Fruit fly (Drosophila melanogaster) Kc167 (cell line): ENCODE measurements around the gene CG42811.

Source experiments
- Myc ChIP-seq: fragments of >200 bp; optimal IDR thresholded peaks from 2 replicates; lab custom pipeline; 2017; ENCODE audit warnings: missing external identifiers
- Sin3A ChIP-seq: fragments of >200 bp; optimal IDR thresholded peaks from 2 replicates; lab custom pipeline; 2018; ENCODE audit warnings: missing external identifiers
- h ChIP-seq: fragments of >200 bp; optimal IDR thresholded peaks from 3 replicates; lab custom pipeline; 2018; ENCODE audit warnings: missing external identifiers
- insv ChIP-seq: fragments of >200 bp; optimal IDR thresholded peaks from 3 replicates; lab custom pipeline; 2018; ENCODE audit warnings: missing external identifiers
- psq ChIP-seq: fragments of >200 bp; optimal IDR thresholded peaks from 2 replicates; lab custom pipeline; 2017; ENCODE audit warnings: missing external identifiers
- ttk ChIP-seq: sonication (Bioruptor generic); optimal IDR thresholded peaks from 2 replicates; lab custom pipeline; 2017; ENCODE audit warnings: missing external identifiers

Gene CG42811

DNA sequence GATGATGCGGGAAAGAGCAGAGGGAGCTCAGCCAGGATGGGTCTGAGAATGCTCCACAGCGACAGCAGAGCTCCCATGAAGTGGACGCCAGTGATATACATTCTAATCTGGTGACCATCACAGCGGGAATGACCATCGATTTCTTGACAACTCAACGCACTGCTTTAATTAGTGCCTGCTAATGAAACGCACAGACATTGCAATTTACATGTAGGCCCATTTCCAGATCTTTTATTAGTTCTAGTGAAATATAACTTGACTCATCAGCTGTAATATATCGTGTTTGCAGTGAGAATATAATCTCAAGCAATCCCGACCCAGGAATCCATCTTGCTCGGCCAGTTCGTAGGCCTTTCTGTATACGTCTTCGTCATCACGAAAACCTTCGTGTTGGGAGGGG is at the start of gene CG42811:
TSS of gene CG42811 (minus strand) at position 101 of the 400 bp plus-strand sequence.
- TF ChIP-seq ttk (lab: Kevin White, UChicago) (no peak), Myc (lab: Kevin White, UChicago) (no peak), Sin3A (no peak), insv (no peak), h (lab: Kevin White, UChicago) (no peak), psq (lab: Kevin White, UChicago) (no peak)

DNA sequence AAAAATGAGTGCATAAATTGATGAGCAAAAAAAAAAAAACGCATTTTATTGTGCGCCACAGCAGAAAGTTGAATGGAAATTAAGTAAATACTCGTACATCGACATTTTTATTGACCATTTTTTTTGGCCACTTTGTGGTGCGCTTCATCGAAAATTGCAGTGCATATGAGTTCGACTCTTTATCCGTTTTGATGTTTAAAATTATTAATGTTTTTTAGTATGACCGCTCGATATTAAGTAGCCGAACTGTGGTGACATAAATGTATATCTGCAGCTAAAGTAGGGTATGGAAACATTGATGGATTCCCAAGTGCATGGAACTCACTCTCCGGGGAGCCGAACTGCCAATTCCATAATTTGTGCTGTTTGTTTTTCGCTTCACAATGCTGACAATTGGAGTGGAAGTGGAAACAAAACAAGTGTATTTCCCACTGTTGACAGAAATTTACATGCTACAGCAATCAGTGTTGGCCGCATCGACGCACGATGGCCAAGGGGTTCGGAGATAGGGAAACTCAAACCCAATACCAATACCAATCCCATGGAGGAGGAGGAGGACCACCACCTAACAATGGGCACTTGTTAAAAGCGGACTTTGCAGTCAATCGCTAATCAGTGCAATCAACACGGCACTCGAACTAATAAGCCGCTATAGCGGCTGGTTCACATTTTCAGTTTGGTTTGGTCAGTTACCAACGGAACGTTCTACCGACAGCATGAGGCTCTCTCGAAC is 25.4 kb upstream of the CG42811 start, which contains the start of gene CG13616:
TSS of gene CG13616 (plus strand) at position 683 of the 733 bp plus-strand sequence.
- TF ChIP-seq insv (no peak), ttk (lab: Kevin White, UChicago) (no peak), Sin3A (no peak), h (lab: Kevin White, UChicago) (no peak), psq (lab: Kevin White, UChicago) (no peak), Myc (lab: Kevin White, UChicago) (no peak)

DNA sequence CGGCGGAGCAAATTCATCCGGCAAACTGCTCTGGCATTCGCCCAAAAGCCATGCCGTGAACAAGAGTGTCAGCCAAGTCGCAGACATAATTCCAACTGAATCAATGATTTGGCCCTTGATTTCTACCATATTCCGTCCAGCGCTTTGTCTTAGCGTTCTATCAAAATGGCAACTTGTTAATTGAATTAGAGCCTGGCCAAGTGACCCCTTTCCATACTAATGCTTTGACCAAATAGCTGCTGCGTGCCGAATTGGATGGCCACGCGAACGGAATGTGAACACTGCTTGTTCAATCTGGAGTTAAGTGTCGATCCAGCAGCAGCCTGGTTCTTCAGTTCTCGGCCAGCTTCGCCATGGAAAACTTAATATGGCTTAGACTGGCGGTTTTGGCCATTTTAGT is 23.2 kb upstream of the CG42811 start, which contains the start of the genes CG5768 and CG13615:
TSS of gene CG5768 (minus strand) at position 101 of the 400 bp plus-strand sequence.
TSS of gene CG13615 (plus strand) at position 280 of the 400 bp plus-strand sequence.
- TF ChIP-seq Sin3A (no peak), insv (no peak), psq (lab: Kevin White, UChicago) (no peak), Myc (lab: Kevin White, UChicago) (no peak), h (lab: Kevin White, UChicago) (no peak), ttk (lab: Kevin White, UChicago) (no peak)

DNA sequence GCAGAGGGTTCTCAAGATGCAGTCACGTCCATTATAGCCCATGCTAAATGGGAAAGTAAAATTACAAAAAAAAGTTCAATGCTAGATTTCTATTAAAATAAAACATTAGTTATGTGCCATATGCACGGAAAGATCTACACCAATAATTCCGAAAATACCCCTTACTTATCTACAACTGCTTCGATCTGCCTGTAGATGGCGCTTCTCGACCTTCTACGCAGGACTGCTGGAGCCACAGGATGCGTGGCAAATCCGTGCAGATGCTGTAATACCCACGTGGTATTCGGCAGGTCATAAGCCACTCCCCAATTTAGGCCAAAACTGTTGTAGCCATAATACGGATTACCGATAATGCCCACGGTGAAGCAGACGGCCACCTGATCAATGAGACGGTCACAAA is 19.4 kb upstream of the CG42811 start:
- TF ChIP-seq insv (no peak), ttk (lab: Kevin White, UChicago) (no peak), Myc (lab: Kevin White, UChicago) (no peak), h (lab: Kevin White, UChicago) (no peak), Sin3A (no peak), psq (lab: Kevin White, UChicago) (no peak)

DNA sequence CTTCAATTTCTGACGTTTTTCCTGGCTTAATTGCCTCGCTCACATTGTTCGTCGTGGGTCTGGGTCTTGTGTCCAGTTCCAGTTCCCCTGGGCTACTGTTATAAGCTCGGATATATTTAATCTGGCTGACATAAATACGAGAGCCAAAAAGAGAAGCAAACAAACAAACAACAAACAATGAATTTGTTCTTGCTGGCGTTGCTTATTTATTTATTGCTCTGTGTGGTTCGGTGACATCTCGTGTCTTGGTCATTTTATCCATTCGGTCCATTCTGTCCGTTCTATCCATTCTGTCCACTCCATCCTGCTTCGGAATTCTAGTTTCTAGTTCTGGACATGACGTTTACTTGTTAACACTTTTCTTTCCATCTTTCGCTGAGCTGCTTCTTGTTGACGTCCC is 17.9 kb upstream of the CG42811 start, which contains the start of gene CG17780:
TSS of gene CG17780 (minus strand) at position 101 of the 400 bp plus-strand sequence.
- TF ChIP-seq h (lab: Kevin White, UChicago) (no peak), psq (lab: Kevin White, UChicago) (no peak), Myc (lab: Kevin White, UChicago) (no peak), ttk (lab: Kevin White, UChicago) (no peak), insv (no peak), Sin3A (no peak)

DNA sequence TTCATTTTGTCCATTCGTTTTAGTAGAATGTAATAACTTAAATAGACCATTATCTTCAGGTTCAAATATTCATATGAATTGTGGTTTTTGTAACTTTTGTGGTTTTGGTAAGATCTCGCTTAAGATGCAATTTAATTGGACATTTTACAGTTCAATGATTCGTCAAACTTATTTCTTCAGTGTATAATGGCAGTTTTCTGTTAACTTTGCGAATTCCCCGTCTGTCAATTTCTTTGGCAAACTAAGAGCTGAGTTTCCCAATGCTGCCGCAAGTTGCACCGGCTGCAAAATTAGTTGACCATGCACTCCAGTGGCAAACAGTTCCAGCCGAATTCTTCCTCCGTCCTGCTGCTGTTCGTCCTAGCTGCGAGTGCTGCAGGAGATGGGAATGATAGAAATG is 9.5 kb upstream of the CG42811 start, which contains the start of gene CG33342:
TSS of gene CG33342 (plus strand) at position 301 of the 400 bp plus-strand sequence.
- no peak for TF ChIP-seq insv
- TF ChIP-seq psq (lab: Kevin White, UChicago), result no peak
- no peak for TF ChIP-seq Myc (lab: Kevin White, UChicago)
- no peak for TF ChIP-seq Sin3A
- no peak for TF ChIP-seq ttk (lab: Kevin White, UChicago)
- TF ChIP-seq h (lab: Kevin White, UChicago), result no peak

DNA sequence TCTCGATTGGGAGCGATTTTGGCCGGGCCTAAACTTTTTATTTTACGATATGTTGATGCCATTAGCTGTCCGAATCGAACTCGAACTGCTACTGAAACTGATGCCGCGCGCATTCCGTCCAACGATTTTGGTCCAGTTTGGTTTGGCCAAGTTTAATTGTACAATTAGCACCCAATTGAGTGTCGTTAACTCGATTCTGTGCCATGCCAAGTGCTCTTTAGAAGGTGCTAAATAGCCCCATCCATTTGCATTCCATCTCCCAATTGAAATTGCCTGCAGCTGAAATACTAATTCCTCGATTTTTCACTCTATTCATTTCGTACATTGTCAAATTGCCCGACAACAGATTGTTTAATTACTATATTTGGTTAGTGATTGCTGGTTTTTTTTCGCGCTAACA is 8.5 kb upstream of the CG42811 start, which contains the start of gene CG17781:
TSS of gene CG17781 (minus strand) at position 101 of the 400 bp plus-strand sequence.
- no peak for TF ChIP-seq Sin3A

DNA sequence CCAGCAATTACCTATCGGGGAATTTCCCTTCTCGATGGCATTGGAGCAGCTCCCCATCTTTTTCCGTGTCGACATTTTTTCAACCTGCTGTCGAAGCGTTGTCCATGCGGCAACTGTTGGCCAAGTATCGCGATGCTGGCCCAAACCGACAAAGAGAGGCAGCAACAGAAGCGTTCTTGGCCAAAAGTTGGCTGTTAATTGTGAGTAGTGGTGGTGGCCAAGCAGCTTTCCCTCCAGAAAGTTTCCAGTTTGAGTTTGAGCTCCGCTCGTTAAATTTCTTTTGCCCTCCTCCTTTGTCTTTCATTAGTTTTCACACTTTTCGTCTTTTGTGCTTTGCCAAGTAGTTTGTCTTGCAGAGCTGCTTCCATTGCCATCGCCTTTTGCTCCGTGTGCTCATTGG is 5.6 kb upstream of the CG42811 start, which contains the start of gene CG17782:
TSS of gene CG17782 (minus strand) at position 101 of the 400 bp plus-strand sequence.
- no peak for TF ChIP-seq Sin3A
- no peak for TF ChIP-seq Myc (lab: Kevin White, UChicago)
- TF ChIP-seq h (lab: Kevin White, UChicago), result no peak
- TF ChIP-seq ttk (lab: Kevin White, UChicago), result no peak
- no peak for TF ChIP-seq insv
- no peak for TF ChIP-seq psq (lab: Kevin White, UChicago)

DNA sequence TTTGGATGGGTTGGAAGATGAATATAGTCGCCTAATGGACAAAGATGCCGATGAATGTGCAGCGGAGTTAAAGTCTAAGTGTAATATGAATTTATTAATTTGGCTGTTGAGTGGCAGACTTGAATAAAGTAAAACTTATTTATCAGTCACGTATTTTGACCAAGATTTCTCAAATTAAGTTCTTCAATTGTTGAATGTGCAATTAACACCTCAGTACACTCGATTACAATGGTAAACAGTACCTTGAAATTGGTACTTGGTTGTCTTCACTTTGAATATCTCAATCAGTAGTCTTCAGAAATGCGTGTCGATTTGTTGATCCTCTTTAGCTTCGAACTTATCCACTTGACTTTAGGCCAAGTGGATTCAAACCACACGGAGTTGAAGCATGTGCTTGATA is 2.2 kb upstream of the CG42811 start, which contains the start of gene CG13614:
TSS of gene CG13614 (plus strand) at position 301 of the 400 bp plus-strand sequence.
- TF ChIP-seq psq (lab: Kevin White, UChicago) (no peak), ttk (lab: Kevin White, UChicago) (no peak), insv (no peak), Sin3A (no peak), h (lab: Kevin White, UChicago) (no peak), Myc (lab: Kevin White, UChicago) (no peak)

DNA sequence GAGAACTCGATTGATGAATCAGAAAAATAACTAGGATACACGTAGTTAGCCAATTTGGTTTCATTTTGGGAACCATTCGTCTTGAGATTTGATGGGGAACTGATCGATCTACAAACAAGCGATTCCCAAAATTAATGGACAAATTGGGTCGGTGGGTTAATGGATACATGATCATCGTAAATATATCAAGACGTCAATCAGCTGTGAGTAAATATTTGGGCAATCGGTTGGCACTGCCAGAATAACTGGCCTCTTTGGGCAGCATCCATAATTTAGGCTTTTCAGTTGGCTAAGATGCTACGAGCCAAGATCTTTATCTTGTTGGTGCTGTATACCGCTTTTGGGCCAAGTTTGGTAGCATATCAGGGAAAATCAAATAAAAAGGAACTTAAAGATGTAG is 1.0 kb upstream of the CG42811 start, which contains the start of the genes CG42812 and CG33341:
TSS of gene CG42812 (minus strand) at position 101 of the 400 bp plus-strand sequence.
TSS of gene CG33341 (plus strand) at position 295 of the 400 bp plus-strand sequence.
- TF ChIP-seq insv (no peak), ttk (lab: Kevin White, UChicago) (no peak), Myc (lab: Kevin White, UChicago) (no peak), psq (lab: Kevin White, UChicago) (no peak), h (lab: Kevin White, UChicago) (no peak), Sin3A (no peak)

DNA sequence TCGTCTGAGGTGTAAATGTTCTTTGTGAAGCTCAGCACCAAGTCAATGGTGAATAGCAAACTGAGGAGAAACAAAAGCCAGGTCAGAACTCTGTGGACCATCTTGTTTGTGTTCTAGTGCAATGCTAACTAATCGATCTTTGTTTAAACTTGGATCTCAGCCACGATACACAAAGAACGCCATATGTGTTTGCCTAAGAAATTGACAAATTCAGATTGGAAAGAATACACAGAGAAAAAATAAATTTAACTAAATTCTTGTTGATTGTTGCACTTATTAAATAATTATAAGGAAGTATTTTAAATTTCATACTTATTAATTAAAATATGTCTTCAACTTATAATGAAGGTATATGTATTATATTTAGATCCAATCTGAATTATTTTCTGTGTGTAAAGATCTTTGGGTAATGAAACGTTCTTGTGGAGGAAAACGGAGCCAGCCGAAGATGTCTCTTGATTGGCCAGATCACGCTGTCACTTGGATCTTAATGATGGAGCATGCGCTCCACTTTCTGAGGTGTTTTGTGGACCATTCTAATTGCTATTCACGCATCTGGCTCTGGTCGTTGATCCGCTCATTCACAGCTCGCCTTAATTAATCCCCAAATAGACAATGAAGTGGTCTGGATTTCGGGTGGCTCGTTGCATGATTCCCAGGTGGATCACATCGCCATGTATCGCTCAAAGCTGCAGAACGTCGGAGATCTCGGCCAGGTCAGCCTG is 2.0 kb downstream of the CG42811 start, which contains the start of the genes CG17784 and CG13613:
TSS of gene CG17784 (minus strand) at position 101 of the 725 bp plus-strand sequence.
TSS of gene CG13613 (plus strand) at position 675 of the 725 bp plus-strand sequence.
- TF ChIP-seq ttk (lab: Kevin White, UChicago) (no peak), psq (lab: Kevin White, UChicago) (no peak), Myc (lab: Kevin White, UChicago) (no peak), insv (no peak), Sin3A (no peak), h (lab: Kevin White, UChicago) (no peak)
